Fruit fly (Drosophila melanogaster) whole organism, wandering third instar larva: ENCODE results near the gene CG8607.

ENCODE experiments used
- Abd-B ChIP-seq: fragments of >200 bp; optimal IDR thresholded peaks from 2 replicates; lab custom pipeline; 2017; ENCODE audit warnings: missing biosample characterization, missing genetic modification characterization
- CG32264 ChIP-seq: fragments of 200-800 bp; sonication (Bioruptor generic); optimal IDR thresholded peaks from 2 replicates; lab custom pipeline; 2016; ENCODE audit warnings: missing biosample characterization, missing genetic modification characterization
- CG9705 ChIP-seq: fragments of 200-800 bp; sonication (Bioruptor generic); optimal IDR thresholded peaks from 2 replicates; lab custom pipeline; 2018; ENCODE audit warnings: missing biosample characterization, mild to moderate bottlenecking, missing genetic modification characterization
- CrebA ChIP-seq: fragments of 200-800 bp; sonication (Bioruptor generic); optimal IDR thresholded peaks from 2 replicates; lab custom pipeline; 2016; ENCODE audit warnings: missing biosample characterization, mild to moderate bottlenecking, missing genetic modification characterization, borderline replicate concordance
- Dfd ChIP-seq: fragments of >200 bp; optimal IDR thresholded peaks from 2 replicates; lab custom pipeline; 2017; ENCODE audit warnings: missing biosample characterization, missing genetic modification characterization
- Dif ChIP-seq: fragments of 200-275, 200-300 bp; sonication (Bioruptor generic); optimal IDR thresholded peaks from 2 replicates; lab custom pipeline; 2018; ENCODE audit warnings: missing biosample characterization, missing genetic modification characterization; ENCODE audit not compliant: partially characterized antibody
- GATAd ChIP-seq: sonication (Bioruptor generic); optimal IDR thresholded peaks from 2 replicates; lab custom pipeline; 2016; ENCODE audit warnings: missing biosample characterization, missing genetic modification characterization
- HLH106 ChIP-seq: fragments of 200-800 bp; optimal IDR thresholded peaks from 3 replicates; lab custom pipeline; 2019; ENCODE audit warnings: missing biosample characterization, mild to moderate bottlenecking, missing genetic modification characterization, moderate library complexity
- Hnf4 ChIP-seq: fragments of 200-800 bp; sonication (Bioruptor generic); optimal IDR thresholded peaks from 2 replicates; lab custom pipeline; 2016; ENCODE audit warnings: missing biosample characterization, mild to moderate bottlenecking, missing genetic modification characterization
- Hr78 ChIP-seq: fragments of >200 bp; optimal IDR thresholded peaks from 2 replicates; lab custom pipeline; 2017; ENCODE audit warnings: missing biosample characterization, missing genetic modification characterization
- Hr83 ChIP-seq: fragments of 200-300 bp; sonication (Bioruptor generic); optimal IDR thresholded peaks from 2 replicates; lab custom pipeline; 2016; ENCODE audit warnings: missing biosample characterization, mild to moderate bottlenecking, missing genetic modification characterization, moderate library complexity; ENCODE audit not compliant: poor library complexity, severe bottlenecking
- Jra ChIP-seq: sonication (Bioruptor generic); optimal IDR thresholded peaks from 2 replicates; lab custom pipeline; 2016; ENCODE audit warnings: missing biosample characterization, missing genetic modification characterization
- Mio ChIP-seq: sonication (Bioruptor generic); optimal IDR thresholded peaks from 2 replicates; lab custom pipeline; 2016; ENCODE audit warnings: missing biosample characterization, missing genetic modification characterization
- Myc ChIP-seq: fragments of >200 bp; optimal IDR thresholded peaks from 2 replicates; lab custom pipeline; 2017
- N ChIP-seq: fragments of >200 bp; optimal IDR thresholded peaks from 2 replicates; lab custom pipeline; 2018; ENCODE audit warnings: missing biosample characterization, missing external identifiers, missing genetic modification characterization
- OdsH ChIP-seq: fragments of 200-800 bp; sonication (Bioruptor generic); optimal IDR thresholded peaks from 2 replicates; lab custom pipeline; 2016; ENCODE audit warnings: missing biosample characterization, mild to moderate bottlenecking, missing genetic modification characterization
- Rel ChIP-seq, 2 experiments: fragments of 200-800 bp; sonication (Bioruptor generic) in 1 of 2; optimal IDR thresholded peaks; 2 replicates in 1 of 2; 3 replicates in 1 of 2; lab custom pipeline; 2016 to 2019; ENCODE audit warnings: mild to moderate bottlenecking in 2 of 2, missing biosample characterization in 2 of 2, missing genetic modification characterization in 2 of 2, moderate library complexity in 1 of 2
- Sp1 ChIP-seq: fragments of 200-800 bp; sonication (Bioruptor generic); optimal IDR thresholded peaks from 3 replicates; lab custom pipeline; 2019; ENCODE audit warnings: missing biosample characterization, mild to moderate bottlenecking, missing genetic modification characterization, moderate library complexity
- Vsx2 ChIP-seq: fragments of 200-300, 225-300 bp; sonication (Bioruptor generic); optimal IDR thresholded peaks from 2 replicates; lab custom pipeline; 2018; ENCODE audit warnings: missing biosample characterization, missing genetic modification characterization; ENCODE audit not compliant: partially characterized antibody
- br ChIP-seq: fragments of 200-800 bp; sonication (Bioruptor generic); optimal IDR thresholded peaks from 2 replicates; lab custom pipeline; 2016; ENCODE audit warnings: missing biosample characterization, missing genetic modification characterization
- brk ChIP-seq: fragments of 200-800 bp; sonication (Bioruptor generic); optimal IDR thresholded peaks from 2 replicates; lab custom pipeline; 2016; ENCODE audit warnings: missing biosample characterization, mild to moderate bottlenecking, missing genetic modification characterization
- dl ChIP-seq, 2 experiments: fragments of 175-275, 200-275 bp in 1 of 2; fragments of 200-275 bp in 1 of 2; sonication (Bioruptor generic); optimal IDR thresholded peaks; lab custom pipeline; 2018; ENCODE audit warnings: mild to moderate bottlenecking in 2 of 2, missing biosample characterization in 2 of 2, missing genetic modification characterization in 2 of 2, moderate library complexity in 2 of 2; ENCODE audit not compliant: partially characterized antibody in 2 of 2, insufficient read depth in 1 of 2
- dmrt93B ChIP-seq: fragments of 200-800 bp; sonication (Bioruptor generic); optimal IDR thresholded peaks from 2 replicates; lab custom pipeline; 2018; ENCODE audit warnings: missing biosample characterization, mild to moderate bottlenecking, missing genetic modification characterization
- dsf ChIP-seq: sonication (Bioruptor generic); optimal IDR thresholded peaks from 2 replicates; lab custom pipeline; 2016; ENCODE audit warnings: missing biosample characterization, missing genetic modification characterization, borderline replicate concordance
- ey ChIP-seq: fragments of 200-800 bp; sonication (Bioruptor generic); optimal IDR thresholded peaks from 2 replicates; lab custom pipeline; 2016; ENCODE audit warnings: missing biosample characterization, missing genetic modification characterization
- foxo ChIP-seq, 2 experiments: fragments of 200-800 bp; sonication (Bioruptor generic); optimal IDR thresholded peaks; 2 replicates in 1 of 2; 3 replicates in 1 of 2; lab custom pipeline; 2016 to 2017; ENCODE audit warnings: missing biosample characterization in 2 of 2, missing genetic modification characterization in 2 of 2
- fru ChIP-seq: fragments of 200-800 bp; sonication (Bioruptor generic); optimal IDR thresholded peaks from 3 replicates; lab custom pipeline; 2016; ENCODE audit warnings: missing biosample characterization, mild to moderate bottlenecking, missing genetic modification characterization
- h ChIP-seq: fragments of 200-800 bp; sonication (Bioruptor generic); optimal IDR thresholded peaks from 3 replicates; lab custom pipeline; 2016; ENCODE audit warnings: missing biosample characterization, mild to moderate bottlenecking, missing genetic modification characterization
- jim ChIP-seq: fragments of 175-275, 200-325 bp; sonication (Bioruptor generic); optimal IDR thresholded peaks from 2 replicates; lab custom pipeline; 2016; ENCODE audit warnings: missing biosample characterization, mild to moderate bottlenecking, missing genetic modification characterization
- lola ChIP-seq: fragments of >200 bp; optimal IDR thresholded peaks from 2 replicates; lab custom pipeline; 2017; ENCODE audit warnings: missing biosample characterization, missing genetic modification characterization
- pan ChIP-seq: fragments of >200 bp; optimal IDR thresholded peaks from 2 replicates; lab custom pipeline; 2017
- psq ChIP-seq: fragments of 200-800 bp; sonication (Bioruptor generic); optimal IDR thresholded peaks from 3 replicates; lab custom pipeline; 2017; ENCODE audit warnings: missing biosample characterization, mild to moderate bottlenecking, missing genetic modification characterization, moderate library complexity
- rgr ChIP-seq: fragments of 200-800 bp; sonication (Bioruptor generic); optimal IDR thresholded peaks from 3 replicates; lab custom pipeline; 2016; ENCODE audit warnings: missing biosample characterization, mild to moderate bottlenecking, missing genetic modification characterization
- sage ChIP-seq: fragments of 200-800 bp; sonication (Bioruptor generic); optimal IDR thresholded peaks from 2 replicates; lab custom pipeline; 2016; ENCODE audit warnings: missing biosample characterization, mild to moderate bottlenecking, missing genetic modification characterization
- sv ChIP-seq: fragments of 200-800 bp; sonication (Bioruptor generic); optimal IDR thresholded peaks from 3 replicates; lab custom pipeline; 2016; ENCODE audit warnings: missing biosample characterization, missing genetic modification characterization
- tai ChIP-seq: sonication (Bioruptor generic); optimal IDR thresholded peaks from 2 replicates; lab custom pipeline; 2016; ENCODE audit warnings: missing biosample characterization, missing genetic modification characterization
- usp ChIP-seq: fragments of >200 bp; optimal IDR thresholded peaks from 2 replicates; lab custom pipeline; 2017; ENCODE audit warnings: missing biosample characterization, missing genetic modification characterization
- woc ChIP-seq: sonication (Bioruptor generic); optimal IDR thresholded peaks from 2 replicates; lab custom pipeline; 2016; ENCODE audit warnings: missing biosample characterization, mild to moderate bottlenecking, missing genetic modification characterization

The CG8607 gene

dm6 chr3L:7323348-7323747 is 3.5 kb downstream of the CG8607 start, which contains the start of the genes RhoGEF4 and Rint1:
Gene RhoGEF4 (minus strand): TSS chr3L:7323411.
Gene Rint1 (plus strand): TSS chr3L:7323619.
- no peak for TF ChIP-seq Hnf4 (GFP tag; lab: Kevin White, UChicago)
- TF ChIP-seq Dif (GFP tag; lab: Kevin White, UChicago) = no peak
- peak; percentile 69 for TF ChIP-seq sv (GFP tag; lab: Kevin White, UChicago)
- peak; percentile 54 for TF ChIP-seq Myc
- TF ChIP-seq N (GFP tag; lab: Kevin White, UChicago) = no peak
- no peak for TF ChIP-seq Abd-B (GFP tag; lab: Kevin White, UChicago)
- no peak for TF ChIP-seq tai
- TF ChIP-seq rgr (GFP tag; lab: Kevin White, UChicago) = peak; percentile 63
- no peak for TF ChIP-seq Rel (GFP tag; optimal IDR thresholded peaks at IDR 0.05; lab: Kevin White, UChicago)
- TF ChIP-seq Rel (tag; optimal IDR thresholded peaks at IDR 0.05; lab: Kevin White, UChicago) = no peak
- TF ChIP-seq pan (lab: Kevin White, UChicago) = no peak
- TF ChIP-seq Dfd (GFP tag; lab: Kevin White, UChicago) = no peak
- no peak for TF ChIP-seq lola
- no peak for TF ChIP-seq Jra (GFP tag; lab: Kevin White, UChicago)
- TF ChIP-seq br (GFP tag; lab: Kevin White, UChicago) = no peak
- no peak for TF ChIP-seq usp (GFP tag; lab: Kevin White, UChicago)
- TF ChIP-seq Vsx2 (GFP tag; lab: Kevin White, UChicago) = no peak
- TF ChIP-seq dsf (GFP tag; lab: Kevin White, UChicago) = peak; percentile 17
- no peak for TF ChIP-seq Hr83
- no peak for TF ChIP-seq dmrt93B (GFP tag; lab: Kevin White, UChicago)
- TF ChIP-seq fru (GFP tag; lab: Kevin White, UChicago) = no peak
- peak; percentile 26 for TF ChIP-seq ey (GFP tag; lab: Kevin White, UChicago)
- TF ChIP-seq CrebA (GFP tag; lab: Kevin White, UChicago) = no peak
- TF ChIP-seq Mio (GFP tag; lab: Kevin White, UChicago) = no peak
- TF ChIP-seq brk = no peak
- TF ChIP-seq Sp1 (GFP tag; lab: Kevin White, UChicago) = peak; percentile 48
- TF ChIP-seq jim = no peak
- TF ChIP-seq foxo (GFP tag; optimal IDR thresholded peaks at IDR 0.05; lab: Kevin White, UChicago) = peak in 1 of 2 experiments; percentile 72
- TF ChIP-seq CG9705 (GFP tag; lab: Kevin White, UChicago) = no peak
- TF ChIP-seq CG32264 = no peak
- TF ChIP-seq sage (GFP tag; lab: Kevin White, UChicago) = no peak
- no peak for TF ChIP-seq Hr78 (GFP tag; lab: Kevin White, UChicago)
- peak; percentile 55 for TF ChIP-seq h
- TF ChIP-seq woc = peak; percentile 47
- peak; percentile 60 for TF ChIP-seq HLH106 (tag; lab: Kevin White, UChicago)
- peak; percentile 40 for TF ChIP-seq psq (GFP tag; lab: Kevin White, UChicago)
- no peak for TF ChIP-seq dl (GFP tag; optimal IDR thresholded peaks at IDR 0.05; lab: Kevin White, UChicago; ENCODE audit: insufficient read depth in 1 of 2, partially characterized antibody in 2 of 2)
- peak; percentile 27 for TF ChIP-seq OdsH (GFP tag; lab: Kevin White, UChicago)
- TF ChIP-seq GATAd (GFP tag; lab: Kevin White, UChicago) = no peak

dm6 chr3L:7326676-7327075 is 6.8 kb downstream of the CG8607 start:
- no peak for TF ChIP-seq br (GFP tag; lab: Kevin White, UChicago)
- TF ChIP-seq psq (GFP tag; lab: Kevin White, UChicago) = no peak
- no peak for TF ChIP-seq jim
- TF ChIP-seq tai = no peak
- no peak for TF ChIP-seq HLH106 (tag; lab: Kevin White, UChicago)
- TF ChIP-seq Vsx2 (GFP tag; lab: Kevin White, UChicago) = no peak
- no peak for TF ChIP-seq lola
- no peak for TF ChIP-seq Dif (GFP tag; lab: Kevin White, UChicago)
